Worm (Caenorhabditis elegans) whole organism, L4/young adult: ENCODE measurements around the gene unc-82.

Experiments
- dao-5 ChIP-seq: sonication (generic microtip); optimal IDR thresholded peaks from 2 replicates; lab custom pipeline; 2016; ENCODE audit warnings: missing genotype, missing genetic modification characterization, moderate library complexity, missing compliant biosample characterization
- him-1 ChIP-seq: sonication (generic microtip); optimal IDR thresholded peaks from 2 replicates; lab custom pipeline; 2016; ENCODE audit warnings: missing genotype, missing genetic modification reagents, missing genetic modification characterization, missing compliant biosample characterization

ce11 chrIV:7406690-7407089 is 17.6 kb upstream of the unc-82 start:
- no peak for TF ChIP-seq him-1 (tag; lab: Kevin White, UChicago)
- TF ChIP-seq dao-5 (tag; lab: Kevin White, UChicago): no peak
